Fruit fly (Drosophila melanogaster): ENCODE measurements around the gene RhoL.
A peak's percentile ranks its signal among the peaks of the same experiment; 100 is the strongest.

The RhoL gene

dm6 chr3R:9515860-9516344 is 13.5 kb upstream of the RhoL start, which contains the start of the genes mRpL47, CG8176 and Kdm3 (continued):
- TF ChIP-seq ap (GFP tag; IDR thresholded peaks at IDR 0.05) (no peak), CG12659 (GFP tag; optimal IDR thresholded peaks at IDR 0.05) (peak; percentile 90), phol (tag; optimal IDR thresholded peaks at IDR 0.05) (peak; percentile 87), slbo (GFP tag; IDR thresholded peaks at IDR 0.05) (no peak), CG11456 (GFP tag; IDR thresholded peaks at IDR 0.05) (no peak)

- TF ChIP-seq shn (GFP tag; optimal IDR thresholded peaks at IDR 0.05) (peak; percentile 83), slou (GFP tag; optimal IDR thresholded peaks at IDR 0.05) (peak; percentile 37), CG9876 (GFP tag; optimal IDR thresholded peaks at IDR 0.05) (peak; percentile 79), sima (GFP tag; optimal IDR thresholded peaks at IDR 0.05) (no peak), CG18599 (GFP tag; optimal IDR thresholded peaks at IDR 0.05) (no peak), Meics (GFP tag; optimal IDR thresholded peaks at IDR 0.05) (peak; percentile 63), CG10321 (GFP tag; IDR thresholded peaks at IDR 0.05) (no peak), corto (GFP tag; optimal IDR thresholded peaks at IDR 0.05) (no peak), Atf6 (GFP tag; IDR thresholded peaks at IDR 0.05) (no peak), CG6683 (GFP tag; optimal IDR thresholded peaks at IDR 0.05) (peak; percentile 35), chif (GFP tag; optimal IDR thresholded peaks at IDR 0.05) (peak; percentile 72 to 74), HmgD (GFP tag; optimal IDR thresholded peaks at IDR 0.05) (peak; percentile 94), Fer2 (tag; optimal IDR thresholded peaks at IDR 0.05) (peak; percentile 68), Blimp-1 (GFP tag; optimal IDR thresholded peaks at IDR 0.05) (no peak), sd (tag; optimal IDR thresholded peaks at IDR 0.05) (peak; percentile 52), eve (GFP tag; optimal IDR thresholded peaks at IDR 0.05) (no peak), CG11696 (GFP tag; IDR thresholded peaks at IDR 0.05) (no peak), CG10431 (GFP tag; optimal IDR thresholded peaks at IDR 0.05) (no peak), dysf (GFP tag; IDR thresholded peaks at IDR 0.05) (no peak), Sox102F (GFP tag; optimal IDR thresholded peaks at IDR 0.05) (no peak), ac (GFP tag; optimal IDR thresholded peaks at IDR 0.05) (no peak), CG8478 (optimal IDR thresholded peaks at IDR 0.05) (no peak), ash1 (GFP tag; optimal IDR thresholded peaks at IDR 0.05) (no peak), CG2678 (tag; optimal IDR thresholded peaks at IDR 0.05) (no peak), Hr39 (optimal IDR thresholded peaks at IDR 0.05) (no peak), HHEX (GFP tag; optimal IDR thresholded peaks at IDR 0.05) (peak; percentile 60), peb (GFP tag; IDR thresholded peaks at IDR 0.05) (no peak), gcm (GFP tag; optimal IDR thresholded peaks at IDR 0.05) (no peak), Hr3 (GFP tag; optimal IDR thresholded peaks at IDR 0.05) (peak; percentile 74), fd102C (GFP tag; optimal IDR thresholded peaks at IDR 0.05) (no peak), CG3281 (GFP tag; optimal IDR thresholded peaks at IDR 0.05) (peak; percentile 62), gfzf (GFP tag; optimal IDR thresholded peaks at IDR 0.05) (peak; percentile 40), al (GFP tag; IDR thresholded peaks at IDR 0.05) (no peak), CG10654 (GFP tag; optimal IDR thresholded peaks at IDR 0.05) (peak; percentile 58), z (GFP tag; IDR thresholded peaks at IDR 0.05) (no peak), CG2129 (GFP tag; IDR thresholded peaks at IDR 0.05; ENCODE audit: partially characterized antibody) (no peak), CG7928 (GFP tag; optimal IDR thresholded peaks at IDR 0.05) (peak; percentile 47), trh (GFP tag; optimal IDR thresholded peaks at IDR 0.05) (peak; percentile 35), Deaf1 (tag; optimal IDR thresholded peaks at IDR 0.05) (no peak), Sry-δ (GFP tag; optimal IDR thresholded peaks at IDR 0.05) (peak; percentile 99), prd (optimal IDR thresholded peaks at IDR 0.05) (no peak), prd (GFP tag; IDR thresholded peaks at IDR 0.05) (no peak), exex (tag; optimal IDR thresholded peaks at IDR 0.05) (peak; percentile 35), vfl (GFP tag; optimal IDR thresholded peaks at IDR 0.05) (peak; percentile 63), Tbp (GFP tag; optimal IDR thresholded peaks at IDR 0.05) (no peak), CG8944 (GFP tag; optimal IDR thresholded peaks at IDR 0.05) (peak; percentile 77)
These were observed 10.7 kb upstream of the RhoL start, which contains the start of the genes Ras85D and Rlb1 for dm6 chr3R:9513052-9513420. Gene Ras85D (minus strand): TSS chr3R:9513067. Gene Rlb1 (plus strand): TSS chr3R:9513327.
